Worm (Caenorhabditis elegans) whole organism, early embryonic: Measurements from ENCODE around the gene vps-24.

Experiments used
- ceh-36 ChIP-seq: sonication (generic microtip); optimal IDR thresholded peaks from 2 replicates; lab custom pipeline; 2016; ENCODE audit warnings: missing genetic modification characterization, inconsistent platforms, missing compliant biosample characterization
- hmbx-1 ChIP-seq: sonication (generic microtip); optimal IDR thresholded peaks from 2 replicates; lab custom pipeline; 2016; ENCODE audit warnings: mild to moderate bottlenecking, missing genetic modification characterization, missing compliant biosample characterization
- scrt-1 ChIP-seq: fragments of 200-800 bp; sonication (Bioruptor generic); IDR thresholded peaks from 2 replicates; pipeline ENCODE4 v1.3.6; 2022; ENCODE audit warnings: missing genetic modification characterization, missing compliant biosample characterization
- sea-1 ChIP-seq: fragments of 200-800 bp; sonication (Bioruptor generic); conservative IDR thresholded peaks from 2 replicates; pipeline ENCODE4 v1.3.6; 2022; ENCODE audit warnings: missing genetic modification characterization, missing compliant biosample characterization

- no peak for TF ChIP-seq sea-1
- no peak for TF ChIP-seq scrt-1
- no peak for TF ChIP-seq ceh-36 (tag; lab: Kevin White, UChicago)
- no peak for TF ChIP-seq hmbx-1 (tag; lab: Kevin White, UChicago)
These were observed 48.7 kb downstream of the vps-24 start for ce11 chrII:5042381-5042930.
